Worm (Caenorhabditis elegans) whole organism, L2 larva: ENCODE data around the gene K05F6.12.

Experiments used
- alr-1 ChIP-seq: fragments of 150-350 bp; optimal IDR thresholded peaks from 2 replicates; lab custom pipeline; 2014; ENCODE audit warnings: missing biosample characterization, missing genetic modification characterization
- crh-2 ChIP-seq: sonication (generic microtip); optimal IDR thresholded peaks from 2 replicates; lab custom pipeline; 2017; ENCODE audit warnings: missing biosample characterization, missing genetic modification characterization
- fos-1 ChIP-seq: fragments of 150-350 bp; optimal IDR thresholded peaks from 2 replicates; lab custom pipeline; 2014; ENCODE audit warnings: missing biosample characterization, missing genetic modification characterization
- lin-13 ChIP-seq: fragments of 150-350 bp; optimal IDR thresholded peaks from 2 replicates; lab custom pipeline; 2014; ENCODE audit warnings: missing biosample characterization, missing genetic modification reagents, missing genetic modification characterization
- nhr-11 ChIP-seq: fragments of 150-350 bp; optimal IDR thresholded peaks from 2 replicates; lab custom pipeline; 2014; ENCODE audit warnings: missing biosample characterization, missing genetic modification characterization
- nhr-237 ChIP-seq: fragments of 150-350 bp; optimal IDR thresholded peaks from 2 replicates; lab custom pipeline; 2014; ENCODE audit warnings: missing biosample characterization, missing genetic modification characterization
- nhr-25 ChIP-seq: fragments of 150-350 bp; sonication (generic microtip); optimal IDR thresholded peaks from 3 replicates; lab custom pipeline; 2014; ENCODE audit warnings: missing biosample characterization, missing genetic modification characterization
- nhr-77 ChIP-seq: fragments of 150-350 bp; optimal IDR thresholded peaks from 2 replicates; lab custom pipeline; 2014; ENCODE audit warnings: missing biosample characterization, missing genetic modification characterization
- snpc-4 ChIP-seq: fragments of 150-350 bp; optimal IDR thresholded peaks from 2 replicates; lab custom pipeline; 2014; ENCODE audit warnings: missing biosample characterization, missing genetic modification characterization

- no peak for TF ChIP-seq crh-2
- TF ChIP-seq nhr-25 = no peak
- TF ChIP-seq fos-1 = no peak
- TF ChIP-seq alr-1 (tag; lab: Kevin White, UChicago) = no peak
- TF ChIP-seq nhr-77 = no peak
- TF ChIP-seq lin-13 (GFP tag; lab: Kevin White, UChicago) = no peak
- no peak for TF ChIP-seq nhr-237
- no peak for TF ChIP-seq snpc-4 (tag; lab: Kevin White, UChicago)
- no peak for TF ChIP-seq nhr-11
These were observed 7.1 kb upstream of the K05F6.12 start, which contains the start of gene fbxb-44 for ce11 chrII:1538589-1538988.
